Worm (Caenorhabditis elegans) whole organism, L4/young adult: ENCODE measurements around the gene K08H10.6.
"Not testable (repeated sequence)": the region's sequence is repeated elsewhere in the genome, so short reads cannot be mapped to it uniquely, and the experiment has no call there.

Experiments
- W03F9.2 ChIP-seq: fragments of 150-350 bp; optimal IDR thresholded peaks from 2 replicates; lab custom pipeline; 2014; ENCODE audit warnings: missing biosample characterization, missing genetic modification characterization
- dao-5 ChIP-seq: sonication (generic microtip); optimal IDR thresholded peaks from 2 replicates; lab custom pipeline; 2016; ENCODE audit warnings: missing genotype, missing genetic modification characterization, moderate library complexity, missing compliant biosample characterization
- him-1 ChIP-seq: sonication (generic microtip); optimal IDR thresholded peaks from 2 replicates; lab custom pipeline; 2016; ENCODE audit warnings: missing genotype, missing genetic modification reagents, missing genetic modification characterization, missing compliant biosample characterization

K08H10.6 gene

ce11 chrV:10018291-10018690, 22.6 kb upstream of the K08H10.6 start:
- TF ChIP-seq W03F9.2 (peak; percentile 15), dao-5 (tag; lab: Kevin White, UChicago) (no peak)

DNA sequence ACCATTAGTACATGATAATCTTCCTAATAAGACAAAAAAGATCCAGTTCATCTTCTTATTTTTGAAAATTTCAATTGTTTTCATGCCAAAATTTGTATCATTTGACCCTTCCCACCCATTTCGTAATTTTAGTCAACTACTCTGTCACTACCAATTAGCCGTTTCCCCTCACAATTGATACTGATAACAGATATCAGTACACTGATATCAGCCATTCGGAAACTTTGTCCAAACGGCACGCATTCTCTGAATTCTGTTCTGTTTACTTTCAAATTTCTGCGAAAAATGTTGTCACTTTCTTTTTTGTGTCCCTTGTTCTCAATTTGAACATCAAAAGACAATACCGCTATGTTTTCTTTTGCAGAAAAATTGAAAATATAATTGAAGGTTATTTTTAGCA, 16.9 kb upstream of the K08H10.6 start:
- TF ChIP-seq him-1 (tag; lab: Kevin White, UChicago) (no peak), dao-5 (tag; lab: Kevin White, UChicago) (no peak), W03F9.2 (no peak)

DNA sequence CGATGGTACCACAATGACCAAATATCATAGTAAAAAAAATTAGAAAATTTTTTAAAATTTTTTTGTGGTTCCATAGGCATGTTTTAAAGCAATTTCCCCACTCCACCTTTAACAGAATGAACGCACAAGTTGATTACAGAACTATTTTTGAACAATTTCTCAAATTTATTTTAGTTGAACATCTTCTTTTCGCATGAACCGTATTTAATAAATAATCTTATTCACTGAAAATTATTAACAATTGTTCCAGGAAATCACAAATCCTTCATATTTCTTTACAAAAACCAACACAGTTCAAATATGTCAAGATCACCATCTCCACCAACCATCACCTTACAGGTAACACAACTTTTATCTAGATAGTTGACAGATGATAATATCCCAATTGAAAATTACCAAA, 15.9 kb upstream of the K08H10.6 start, which contains the start of gene lea-1:
TSS of gene lea-1 (plus strand) at position 301 of the 400 bp plus-strand sequence.
- TF ChIP-seq him-1 (tag; lab: Kevin White, UChicago) (no peak), dao-5 (tag; lab: Kevin White, UChicago) (no peak), W03F9.2 (no peak)

- TF ChIP-seq him-1 (tag; lab: Kevin White, UChicago) (no peak), W03F9.2 (no peak), dao-5 (tag; lab: Kevin White, UChicago) (no peak)
Observed at ce11 chrV:10007484-10007883, 11.8 kb upstream of the K08H10.6 start.

DNA sequence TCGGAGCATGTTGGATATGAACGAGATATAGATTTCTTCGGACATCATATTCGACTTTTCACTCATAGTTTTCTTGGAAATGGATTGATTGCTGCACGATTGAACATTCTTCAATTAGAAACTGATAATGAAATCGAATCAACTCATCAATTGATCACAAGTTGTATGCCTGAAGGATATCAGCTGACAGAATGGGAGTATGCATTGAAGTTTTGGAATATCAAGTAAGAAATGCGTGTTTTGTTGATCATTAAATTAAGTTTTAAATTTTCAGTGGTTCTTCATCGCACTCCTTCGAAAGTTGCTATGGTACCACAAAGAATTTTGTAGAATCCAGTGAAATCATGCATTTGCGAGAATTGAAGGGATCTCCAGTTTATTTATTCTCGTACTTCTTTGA, 10.7 kb upstream of the K08H10.6 start:
- TF ChIP-seq W03F9.2 (no peak), dao-5 (tag; lab: Kevin White, UChicago) (no peak), him-1 (tag; lab: Kevin White, UChicago) (no peak)

DNA sequence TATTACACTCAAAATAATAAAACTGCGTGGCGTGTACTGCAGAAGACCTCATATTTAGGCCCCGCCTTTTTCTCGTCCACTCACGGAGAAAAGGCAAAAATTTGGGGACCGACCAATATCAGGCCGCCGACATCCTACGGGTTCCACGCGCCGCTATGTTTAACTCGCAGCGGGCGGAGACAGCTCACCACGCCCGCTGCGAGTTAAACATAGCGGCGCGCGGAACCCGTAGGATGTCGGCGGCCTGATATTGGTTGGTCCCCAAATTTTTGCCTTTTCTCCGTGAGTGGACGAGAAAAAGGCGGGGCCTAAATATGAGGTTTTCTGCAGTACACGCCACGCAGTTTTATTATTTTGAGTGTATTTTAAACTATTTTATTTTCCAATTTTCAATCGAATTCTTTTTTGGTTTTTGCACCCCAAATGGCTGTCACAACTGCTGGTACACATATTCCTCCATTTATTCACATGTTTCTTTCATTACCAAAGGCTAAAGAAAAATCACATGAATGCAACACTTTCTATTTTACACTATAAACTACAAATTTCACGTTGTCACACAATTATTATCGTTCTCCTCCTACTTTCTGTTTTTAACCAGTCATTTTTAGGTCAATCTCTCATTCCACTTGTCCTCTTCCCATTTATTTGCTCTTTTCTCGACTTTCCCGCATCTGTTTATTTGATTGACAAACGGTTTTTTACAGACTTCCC, 8.5 kb upstream of the K08H10.6 start, which contains the start of gene uda-1:
TSS of gene uda-1 (plus strand) at position 708 of the 714 bp plus-strand sequence.
- TF ChIP-seq dao-5 (tag; lab: Kevin White, UChicago); him-1 (tag; lab: Kevin White, UChicago); W03F9.2: not testable (repeated sequence)

- TF ChIP-seq him-1 (tag; lab: Kevin White, UChicago) (no peak), dao-5 (tag; lab: Kevin White, UChicago) (no peak), W03F9.2 (peak; percentile 74)
Observed at ce11 chrV:10003315-10003969, 7.8 kb upstream of the K08H10.6 start.

DNA sequence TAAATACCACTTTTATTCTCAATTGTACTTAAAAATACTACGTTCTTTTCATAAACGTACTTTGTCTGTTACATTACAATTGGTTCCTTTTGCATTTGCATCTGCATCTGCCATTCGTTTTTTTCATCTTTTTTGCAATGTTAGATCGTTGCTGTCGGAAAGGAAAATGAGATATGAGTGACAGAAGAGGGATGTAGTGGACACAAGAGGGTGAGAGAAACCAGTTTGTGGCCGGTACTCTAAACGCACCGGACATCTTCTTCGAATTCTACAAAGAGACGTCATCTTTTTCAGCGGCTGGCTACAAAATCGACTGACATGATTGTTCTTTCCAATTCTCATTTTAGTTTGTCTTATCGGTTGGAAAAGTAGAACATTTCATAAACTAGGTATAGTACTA, 7.0 kb upstream of the K08H10.6 start:
- TF ChIP-seq W03F9.2 (no peak), dao-5 (tag; lab: Kevin White, UChicago) (no peak), him-1 (tag; lab: Kevin White, UChicago) (no peak)

DNA sequence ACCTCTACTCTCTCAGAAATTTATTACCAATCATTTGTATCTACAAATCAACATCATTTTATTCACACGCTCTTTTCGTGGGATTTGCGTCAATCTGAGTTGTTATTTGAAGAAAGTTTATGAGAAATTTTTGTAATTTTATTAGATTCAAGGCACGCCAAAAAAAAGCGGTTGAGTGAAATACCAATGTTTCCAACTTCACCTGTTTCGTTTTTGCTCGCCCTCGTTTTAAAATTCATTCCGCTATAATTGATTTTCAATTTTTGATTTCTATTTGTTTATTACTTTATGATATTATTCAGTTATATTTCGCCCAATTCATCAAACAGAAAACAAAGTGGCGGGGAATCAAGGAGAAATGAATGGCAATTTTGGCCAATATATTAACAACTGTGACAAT, 5.1 kb upstream of the K08H10.6 start, which contains the start of gene K08H10.10:
TSS of gene K08H10.10 (plus strand) at position 301 of the 400 bp plus-strand sequence.
- TF ChIP-seq W03F9.2 (no peak), him-1 (tag; lab: Kevin White, UChicago) (no peak), dao-5 (tag; lab: Kevin White, UChicago) (no peak)

ce11 chrV:9991610-9992009, 4.1 kb downstream of the K08H10.6 start, which contains the start of the genes rde-1 and trpp-6:
TSS of gene rde-1 (minus strand) at chrV:9991642.
TSS of gene trpp-6 (plus strand) at chrV:9991895.
- TF ChIP-seq him-1 (tag; lab: Kevin White, UChicago) (no peak), W03F9.2 (no peak), dao-5 (tag; lab: Kevin White, UChicago) (no peak)

ce11 chrV:9987688-9988087, 8.0 kb downstream of the K08H10.6 start, which contains the start of gene C27H6.8:
TSS of gene C27H6.8 (minus strand) at chrV:9987788.
- TF ChIP-seq him-1 (tag; lab: Kevin White, UChicago) (no peak), W03F9.2 (no peak), dao-5 (tag; lab: Kevin White, UChicago) (no peak)

ce11 chrV:9986177-9986576, 9.5 kb downstream of the K08H10.6 start, which contains the start of gene rmd-2:
TSS of gene rmd-2 (minus strand) at chrV:9986277.
- TF ChIP-seq him-1 (tag; lab: Kevin White, UChicago): no peak
- TF ChIP-seq dao-5 (tag; lab: Kevin White, UChicago): no peak
- TF ChIP-seq W03F9.2: no peak

DNA sequence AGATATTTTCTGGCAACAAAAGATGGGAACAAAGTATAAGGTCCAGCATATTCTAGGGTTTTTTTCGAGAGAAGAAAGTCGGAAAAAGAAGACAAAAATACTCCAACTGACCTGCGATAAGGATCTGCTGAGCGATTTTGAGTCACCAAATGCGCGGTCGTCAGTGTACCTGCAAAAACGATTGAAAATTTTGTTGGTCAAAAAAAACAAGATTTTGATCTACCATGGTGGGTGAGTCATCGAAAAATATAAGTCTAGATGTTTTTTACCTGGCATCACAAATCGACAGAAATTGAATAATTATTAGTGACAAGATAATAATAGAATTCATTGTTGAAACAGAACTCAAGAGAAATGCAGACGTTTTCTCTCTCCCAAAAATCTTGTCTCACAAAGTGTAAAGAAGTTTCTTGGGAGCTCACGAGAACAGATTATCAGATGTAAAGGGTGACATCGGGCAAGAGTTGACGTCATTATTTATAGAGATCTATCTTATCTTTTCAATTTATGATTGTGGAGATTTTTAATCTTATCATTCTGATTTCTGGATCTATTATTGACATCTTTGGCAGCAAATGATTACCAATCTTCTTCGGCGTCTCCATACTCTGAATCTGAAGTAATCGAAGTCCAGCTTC, 10.3 kb downstream of the K08H10.6 start:
- no peak for TF ChIP-seq dao-5 (tag; lab: Kevin White, UChicago)
- no peak for TF ChIP-seq him-1 (tag; lab: Kevin White, UChicago)
- no peak for TF ChIP-seq W03F9.2

- TF ChIP-seq him-1 (tag; lab: Kevin White, UChicago) (no peak), W03F9.2 (no peak), dao-5 (tag; lab: Kevin White, UChicago) (no peak)
Observed at ce11 chrV:9984821-9985220, 10.9 kb downstream of the K08H10.6 start.
